Worm (Caenorhabditis elegans) whole organism, L4 larva: ENCODE results near the gene B0361.3.

Source experiments
- F49E8.2 ChIP-seq: sonication (generic microtip); optimal IDR thresholded peaks from 2 replicates; lab custom pipeline; 2016; ENCODE audit warnings: missing compliant biosample characterization, mild to moderate bottlenecking, missing genetic modification characterization, borderline replicate concordance
- Y75B8A.6 ChIP-seq: fragments of 200-800 bp; sonication (Bioruptor generic); IDR thresholded peaks from 2 replicates; pipeline ENCODE4 v1.3.6; 2022; ENCODE audit warnings: missing genetic modification reagents, missing genetic modification characterization, missing compliant biosample characterization
- aha-1 ChIP-seq: fragments of 150-350 bp; peaks from one replicate; lab custom pipeline; 2014; ENCODE audit warnings: missing biosample characterization, missing genetic modification characterization
- ama-1 ChIP-seq: fragments of 150-350 bp; optimal IDR thresholded peaks from 2 replicates; lab custom pipeline; 2014; ENCODE audit warnings: inconsistent platforms, mixed read lengths
- ceh-28 ChIP-seq: fragments of 150-350 bp; optimal IDR thresholded peaks from 2 replicates; lab custom pipeline; 2014; ENCODE audit warnings: missing biosample characterization, missing genetic modification reagents, missing genetic modification characterization
- ceh-62 ChIP-seq: sonication (generic microtip); optimal IDR thresholded peaks from 2 replicates; lab custom pipeline; 2017; ENCODE audit warnings: missing biosample characterization, missing genetic modification characterization
- ceh-82 ChIP-seq: sonication (generic microtip); optimal IDR thresholded peaks from 2 replicates; lab custom pipeline; 2017; ENCODE audit warnings: missing biosample characterization, missing genetic modification characterization
- ctbp-1 ChIP-seq: fragments of 200-800 bp; sonication (Bioruptor generic); IDR thresholded peaks from 2 replicates; pipeline ENCODE4 v1.3.6; 2022; ENCODE audit warnings: missing genetic modification reagents, missing genetic modification characterization, missing compliant biosample characterization
- dmd-8 ChIP-seq: fragments of 200-800 bp; sonication (Bioruptor generic); IDR thresholded peaks from 2 replicates; pipeline ENCODE4 v1.3.6; 2022; ENCODE audit warnings: missing genetic modification characterization, missing compliant biosample characterization
- dpl-1 ChIP-seq: fragments of 150-350 bp; optimal IDR thresholded peaks from 2 replicates; lab custom pipeline; 2014; ENCODE audit warnings: missing biosample characterization, missing genetic modification reagents, missing genetic modification characterization
- dve-1 ChIP-seq: sonication (generic microtip); optimal IDR thresholded peaks from 2 replicates; lab custom pipeline; 2017; ENCODE audit warnings: antibody characterized with exemption, mild to moderate bottlenecking, missing genetic modification characterization, missing compliant biosample characterization; ENCODE audit not compliant: insufficient read depth
- egl-27 ChIP-seq: sonication (generic microtip); optimal IDR thresholded peaks from 3 replicates; lab custom pipeline; 2017; ENCODE audit warnings: missing biosample characterization, missing genetic modification reagents, missing genetic modification characterization
- egl-43 ChIP-seq: fragments of 200-800 bp; sonication (Bioruptor generic); IDR thresholded peaks from 2 replicates; pipeline ENCODE4 v1.3.6; 2022; ENCODE audit warnings: missing genetic modification reagents, missing genetic modification characterization, missing compliant biosample characterization
- lim-7 ChIP-seq: fragments of 200-800 bp; sonication (Bioruptor generic); IDR thresholded peaks from 2 replicates; pipeline ENCODE4 v1.3.6; 2022; ENCODE audit warnings: missing genetic modification characterization, missing compliant biosample characterization
- lin-1 ChIP-seq: fragments of 200-800 bp; sonication (Bioruptor generic); IDR thresholded peaks from 2 replicates; pipeline ENCODE4 v1.3.6; 2022; ENCODE audit warnings: missing genetic modification reagents, missing genetic modification characterization, missing compliant biosample characterization
- lin-13 ChIP-seq: fragments of 150-350 bp; optimal IDR thresholded peaks from 2 replicates; lab custom pipeline; 2014; ENCODE audit warnings: missing biosample characterization, missing genetic modification reagents, missing genetic modification characterization
- lin-38 ChIP-seq: fragments of 200-800 bp; sonication (Bioruptor generic); IDR thresholded peaks from 2 replicates; pipeline ENCODE4 v1.3.6; 2022; ENCODE audit warnings: missing genetic modification reagents, missing genetic modification characterization, missing compliant biosample characterization
- lir-3 ChIP-seq: sonication (generic microtip); optimal IDR thresholded peaks from 2 replicates; lab custom pipeline; 2016; ENCODE audit warnings: mild to moderate bottlenecking, missing genetic modification characterization, missing compliant biosample characterization
- madf-5 ChIP-seq, 2 experiments: fragments of 200-800 bp; sonication (Bioruptor generic); IDR thresholded peaks; 2 replicates each; pipeline ENCODE4 v1.3.6; 2022; ENCODE audit warnings: missing compliant biosample characterization in 2 of 2, missing genetic modification characterization in 2 of 2
- mdl-1 ChIP-seq, 2 experiments: fragments of 150-350 bp in 1 of 2; sonication (generic microtip) in 1 of 2; optimal IDR thresholded peaks; 2 replicates each; lab custom pipeline; 2014 to 2017; ENCODE audit warnings: missing biosample characterization in 2 of 2, missing genetic modification characterization in 2 of 2
- mxl-3 ChIP-seq: fragments of 200-800 bp; sonication (Bioruptor generic); optimal IDR thresholded peaks from 2 replicates; lab custom pipeline; 2018; ENCODE audit warnings: mild to moderate bottlenecking, missing genetic modification characterization, missing compliant biosample characterization
- nhr-102 ChIP-seq: sonication (generic microtip); optimal IDR thresholded peaks from 2 replicates; lab custom pipeline; 2016; ENCODE audit warnings: mild to moderate bottlenecking, missing genetic modification characterization, moderate library complexity, missing compliant biosample characterization
- nhr-25 ChIP-seq: sonication (generic microtip); optimal IDR thresholded peaks from 2 replicates; lab custom pipeline; 2017; ENCODE audit warnings: missing genetic modification characterization, mild to moderate bottlenecking, missing compliant biosample characterization, antibody characterized with exemption, moderate library complexity, borderline replicate concordance; ENCODE audit not compliant: insufficient read depth
- nhr-48 ChIP-seq: sonication (generic microtip); optimal IDR thresholded peaks from 2 replicates; lab custom pipeline; 2016; ENCODE audit warnings: mild to moderate bottlenecking, missing genetic modification characterization, missing compliant biosample characterization
- nhr-76 ChIP-seq: fragments of 150-350 bp; optimal IDR thresholded peaks from 2 replicates; lab custom pipeline; 2014; ENCODE audit warnings: missing biosample characterization, missing genetic modification characterization
- pqm-1 ChIP-seq: sonication (generic microtip); optimal IDR thresholded peaks from 2 replicates; lab custom pipeline; 2017; ENCODE audit warnings: missing biosample characterization, missing genetic modification characterization
- rbr-2 ChIP-seq: sonication (generic microtip); optimal IDR thresholded peaks from 2 replicates; lab custom pipeline; 2016; ENCODE audit warnings: missing genotype, missing genetic modification characterization, missing compliant biosample characterization
- set-16 ChIP-seq: fragments of 200-800 bp; sonication (Bioruptor generic); IDR thresholded peaks from 2 replicates; pipeline ENCODE4 v1.3.6; 2022; ENCODE audit warnings: missing genetic modification reagents, missing genetic modification characterization, missing compliant biosample characterization
- tag-97 ChIP-seq: fragments of 200-800 bp; sonication (Bioruptor generic); IDR thresholded peaks from 2 replicates; pipeline ENCODE4 v1.3.6; 2022; ENCODE audit warnings: missing genetic modification characterization, missing compliant biosample characterization
- unc-62 ChIP-seq, 3 experiments: fragments of 150-350 bp in 1 of 3; sonication (generic microtip); optimal IDR thresholded peaks in 2 of 3; peaks in 1 of 3; 1 replicate in 1 of 3; 2 replicates in 2 of 3; lab custom pipeline; 2014 to 2017; ENCODE audit warnings: missing biosample characterization in 3 of 3, missing genetic modification characterization in 3 of 3, missing genetic modification reagents in 3 of 3, missing genotype in 1 of 3
- zag-1 ChIP-seq: fragments of 150-350 bp; optimal IDR thresholded peaks from 2 replicates; lab custom pipeline; 2014; ENCODE audit warnings: missing biosample characterization, missing genetic modification characterization
- zip-2 ChIP-seq: fragments of 150-350 bp; optimal IDR thresholded peaks from 2 replicates; lab custom pipeline; 2014; ENCODE audit warnings: missing biosample characterization, missing genetic modification characterization

B0361.3 gene

ce11 chrIII:7235660-7236059 is 45.6 kb upstream of the B0361.3 start:
- peak; percentile 85 for TF ChIP-seq set-16

- TF ChIP-seq zip-2 (tag; lab: Kevin White, UChicago) (peak; percentile 46), F49E8.2 (tag; lab: Kevin White, UChicago) (no peak), lin-1 (no peak)
Observed at ce11 chrIII:7238727-7239126, 42.5 kb upstream of the B0361.3 start, which contains the start of gene pars-1. TSS of gene pars-1 (plus strand) at chrIII:7239027.

ce11 chrIII:7239416-7239815 is 41.8 kb upstream of the B0361.3 start:
- TF ChIP-seq lin-13 (GFP tag; lab: Kevin White, UChicago) = no peak
- TF ChIP-seq nhr-76 = no peak
- TF ChIP-seq lir-3 (tag; lab: Kevin White, UChicago) = no peak
- TF ChIP-seq egl-43 (GFP tag; lab: Robert Waterston, UW) = no peak
- no peak for TF ChIP-seq dve-1 (tag; lab: Kevin White, UChicago)
- no peak for TF ChIP-seq pqm-1 (tag; lab: Kevin White, UChicago)
- peak in 1 of 2 experiments; percentile 90 for TF ChIP-seq unc-62 (GFP tag; optimal IDR thresholded peaks at IDR 0.05 in 1 of 2; lab: Kevin White, UChicago)
- TF ChIP-seq unc-62 (tag; optimal IDR thresholded peaks at IDR 0.05; lab: Kevin White, UChicago) = no peak
- TF ChIP-seq, all 104 proteins: peak for 1

DNA sequence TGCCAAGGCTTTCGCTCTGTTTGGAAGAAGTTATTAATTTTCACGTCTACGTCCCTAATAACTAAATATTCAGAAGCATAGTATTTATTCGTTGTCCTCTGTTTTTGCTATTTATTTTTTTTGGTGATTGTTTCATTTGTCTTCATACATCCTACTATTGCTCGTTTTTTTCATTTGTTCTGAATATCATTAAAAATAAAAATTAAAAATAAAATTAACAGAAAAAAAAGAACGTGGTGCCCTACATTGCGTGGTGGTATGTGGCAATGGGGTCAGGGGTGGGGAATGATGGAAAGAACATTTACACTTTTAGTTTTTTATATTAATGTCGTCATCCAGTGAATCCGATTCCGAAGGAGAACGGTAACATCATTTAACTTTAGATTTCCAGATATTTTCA is 40.2 kb upstream of the B0361.3 start, which contains the start of gene ztf-31:
Gene ztf-31 (plus strand): TSS at position 301 of the 400 bp plus-strand sequence.
- no peak for TF ChIP-seq zag-1 (tag; lab: Kevin White, UChicago)
- TF ChIP-seq ceh-28 = no peak
- TF ChIP-seq lim-7 (GFP tag; lab: Robert Waterston, UW) = no peak
- no peak for TF ChIP-seq Y75B8A.6
- TF ChIP-seq dpl-1 (GFP tag; lab: Kevin White, UChicago) = no peak
- no peak for TF ChIP-seq ceh-82 (tag; lab: Kevin White, UChicago)
- TF ChIP-seq ama-1 (lab: Kevin White, UChicago) = no peak
- TF ChIP-seq nhr-25 (tag; lab: Kevin White, UChicago) = no peak
- TF ChIP-seq lin-13 (GFP tag; lab: Kevin White, UChicago) = no peak
- TF ChIP-seq ctbp-1 (GFP tag; lab: Robert Waterston, UW) = no peak
- no peak for TF ChIP-seq nhr-48 (tag; lab: Kevin White, UChicago)
- no peak for TF ChIP-seq lin-38 (GFP tag; lab: Robert Waterston, UW)
- TF ChIP-seq mxl-3 (GFP tag; lab: Kevin White, UChicago) = no peak
- no peak for TF ChIP-seq zip-2 (tag; lab: Kevin White, UChicago)
- TF ChIP-seq dmd-8 (GFP tag; lab: Robert Waterston, UW) = no peak
- TF ChIP-seq madf-5 (GFP tag; IDR thresholded peaks at IDR 0.05; lab: Robert Waterston, UW) = no peak
- no peak for TF ChIP-seq ceh-62 (tag; lab: Kevin White, UChicago)
- TF ChIP-seq, all 104 proteins: peak for 0

- TF ChIP-seq tag-97 (GFP tag; lab: Robert Waterston, UW) (no peak), nhr-102 (tag; lab: Kevin White, UChicago) (no peak), egl-27 (tag; lab: Kevin White, UChicago) (no peak), egl-43 (GFP tag; lab: Robert Waterston, UW) (no peak), aha-1 (tag; lab: Kevin White, UChicago) (peak; percentile 52), rbr-2 (tag; lab: Kevin White, UChicago) (no peak), mdl-1 (tag; optimal IDR thresholded peaks at IDR 0.05; lab: Kevin White, UChicago) (no peak)
Observed at ce11 chrIII:7242988-7243387, 38.3 kb upstream of the B0361.3 start, which contains the start of gene osm-10. TSS of gene osm-10 (plus strand) at chrIII:7243280.
